Worm (Caenorhabditis elegans) whole organism, mixed stage, embryonic: ENCODE data around the gene M04C3.2.

Experiments used
- bed-3 ChIP-seq: fragments of 200-800 bp; sonication (Bioruptor generic); optimal IDR thresholded peaks from 3 replicates; lab custom pipeline; 2018; ENCODE audit warnings: mild to moderate bottlenecking, missing genetic modification characterization, moderate library complexity, missing compliant biosample characterization
- cnd-1 ChIP-seq: fragments of 200-800 bp; sonication (Bioruptor generic); optimal IDR thresholded peaks from 2 replicates; lab custom pipeline; 2018; ENCODE audit warnings: mild to moderate bottlenecking, missing genetic modification characterization, missing compliant biosample characterization
- elt-3 ChIP-seq: fragments of 150-350 bp; optimal IDR thresholded peaks from 2 replicates; lab custom pipeline; 2014; ENCODE audit warnings: missing biosample characterization, missing genetic modification characterization
- lin-13 ChIP-seq: fragments of 150-350 bp; optimal IDR thresholded peaks from 2 replicates; lab custom pipeline; 2014; ENCODE audit warnings: missing biosample characterization, missing genetic modification characterization
- mab-5 ChIP-seq: fragments of 150-350 bp; optimal IDR thresholded peaks from 2 replicates; lab custom pipeline; 2014; ENCODE audit warnings: missing biosample characterization, missing genetic modification characterization
- snpc-4 ChIP-seq: fragments of 150-350 bp; optimal IDR thresholded peaks from 2 replicates; lab custom pipeline; 2014; ENCODE audit warnings: missing biosample characterization, missing genetic modification characterization
- sptf-1 ChIP-seq: sonication (generic microtip); optimal IDR thresholded peaks from 2 replicates; lab custom pipeline; 2017; ENCODE audit warnings: mild to moderate bottlenecking, missing genetic modification characterization, moderate library complexity, missing compliant biosample characterization
- unc-62 ChIP-seq: fragments of 150-350 bp; optimal IDR thresholded peaks from 2 replicates; lab custom pipeline; 2014; ENCODE audit warnings: missing biosample characterization, missing genetic modification reagents, missing genetic modification characterization

DNA sequence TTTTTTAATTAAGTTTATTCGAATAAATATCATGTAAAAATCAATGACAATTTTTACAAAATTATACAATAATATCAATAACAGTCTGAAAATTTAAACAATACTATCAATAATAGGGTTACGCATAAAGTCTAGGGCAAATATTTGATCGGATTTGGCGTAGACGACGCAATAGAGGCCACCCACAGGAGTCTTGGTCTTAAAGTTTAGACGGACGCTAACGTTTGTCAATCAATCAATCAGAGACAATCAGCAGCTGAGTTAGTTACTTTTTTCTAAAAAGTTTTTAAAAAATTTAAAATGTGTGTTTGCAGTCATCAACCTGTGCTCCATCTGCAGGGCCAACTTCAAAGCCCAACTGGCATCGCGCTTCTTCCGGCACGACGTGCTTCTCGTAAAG, 42.6 kb upstream of the M04C3.2 start, which contains the start of gene Y43F8B.29:
- TF ChIP-seq lin-13 (tag; lab: Kevin White, UChicago) (no peak), unc-62 (no peak), bed-3 (no peak), mab-5 (no peak), snpc-4 (tag; lab: Kevin White, UChicago) (no peak), elt-3 (tag; lab: Kevin White, UChicago) (no peak), cnd-1 (tag; lab: Kevin White, UChicago) (no peak), sptf-1 (tag; lab: Kevin White, UChicago) (no peak)
